Worm (Caenorhabditis elegans) whole organism, L1 larva: ENCODE measurements around the gene R144.6.

Source experiments
- C04F5.9 ChIP-seq: sonication (generic microtip); optimal IDR thresholded peaks from 2 replicates; lab custom pipeline; 2016; ENCODE audit warnings: missing genetic modification characterization, missing compliant biosample characterization
- C16A3.4 ChIP-seq: fragments of 150-350 bp; optimal IDR thresholded peaks from 2 replicates; lab custom pipeline; 2014; ENCODE audit warnings: missing biosample characterization, missing genetic modification characterization
- aha-1 ChIP-seq: fragments of 150-350 bp; optimal IDR thresholded peaks from 2 replicates; lab custom pipeline; 2014; ENCODE audit warnings: missing biosample characterization, missing genetic modification characterization
- alr-1 ChIP-seq: fragments of 200-800 bp; sonication (Bioruptor generic); optimal IDR thresholded peaks from 2 replicates; lab custom pipeline; 2018; ENCODE audit warnings: borderline replicate concordance, mild to moderate bottlenecking, missing genetic modification characterization, missing compliant biosample characterization
- blmp-1 ChIP-seq: fragments of 150-350 bp; optimal IDR thresholded peaks from 2 replicates; lab custom pipeline; 2014; ENCODE audit warnings: missing biosample characterization, missing genetic modification characterization
- ceh-63 ChIP-seq: fragments of 200-800 bp; sonication (Bioruptor generic); optimal IDR thresholded peaks from 2 replicates; lab custom pipeline; 2018; ENCODE audit warnings: mild to moderate bottlenecking, missing genetic modification characterization, missing compliant biosample characterization
- ceh-8 ChIP-seq: fragments of 200-800 bp; sonication (Bioruptor generic); optimal IDR thresholded peaks from 2 replicates; lab custom pipeline; 2018; ENCODE audit warnings: mild to moderate bottlenecking, missing genetic modification characterization, moderate library complexity, missing compliant biosample characterization
- ceh-82 ChIP-seq, 3 experiments: fragments of 150-350 bp in 1 of 3; sonication (generic microtip) in 2 of 3; optimal IDR thresholded peaks; 2 replicates each; lab custom pipeline; 2014 to 2017; ENCODE audit warnings: missing biosample characterization in 3 of 3, missing genetic modification characterization in 3 of 3
- ceh-88 ChIP-seq: fragments of 200-800 bp; sonication (Bioruptor generic); IDR thresholded peaks from 2 replicates; pipeline ENCODE4 v1.3.6; 2022; ENCODE audit warnings: missing genetic modification characterization, missing compliant biosample characterization
- ceh-90 ChIP-seq: sonication (generic microtip); optimal IDR thresholded peaks from 2 replicates; lab custom pipeline; 2016; ENCODE audit warnings: missing genetic modification characterization, missing compliant biosample characterization
- ces-1 ChIP-seq: fragments of 150-350 bp; optimal IDR thresholded peaks from 2 replicates; lab custom pipeline; 2014; ENCODE audit warnings: missing biosample characterization, missing genetic modification reagents, missing genetic modification characterization
- dpl-1 ChIP-seq, 3 experiments: fragments of 150-350 bp in 2 of 3; sonication (generic microtip) in 1 of 3; optimal IDR thresholded peaks; 2 replicates each; lab custom pipeline; 2014 to 2017; ENCODE audit warnings: missing biosample characterization in 3 of 3, missing genetic modification characterization in 3 of 3, missing genetic modification reagents in 3 of 3
- dsc-1 ChIP-seq: sonication (generic microtip); optimal IDR thresholded peaks from 2 replicates; lab custom pipeline; 2016; ENCODE audit warnings: mild to moderate bottlenecking, missing genetic modification characterization, missing compliant biosample characterization
- efl-1 ChIP-seq, 4 experiments: fragments of 150-350 bp; optimal IDR thresholded peaks in 3 of 4; peaks in 1 of 4; 1 replicate in 1 of 4; 2 replicates in 3 of 4; lab custom pipeline; 2014; ENCODE audit warnings: missing biosample characterization in 2 of 4, missing genetic modification characterization in 2 of 4, missing genetic modification reagents in 2 of 4
- efl-3 ChIP-seq: fragments of 200-800 bp; sonication (Bioruptor generic); optimal IDR thresholded peaks from 2 replicates; lab custom pipeline; 2018; ENCODE audit warnings: mild to moderate bottlenecking, missing genetic modification characterization, missing compliant biosample characterization
- egl-13 ChIP-seq: sonication (generic microtip); optimal IDR thresholded peaks from 2 replicates; lab custom pipeline; 2016; ENCODE audit warnings: missing genotype, missing genetic modification reagents, missing genetic modification characterization, missing compliant biosample characterization
- fkh-10 ChIP-seq: sonication (generic microtip); optimal IDR thresholded peaks from 2 replicates; lab custom pipeline; 2017; ENCODE audit warnings: missing biosample characterization, missing genetic modification reagents, missing genetic modification characterization
- fkh-8 ChIP-seq: sonication (generic microtip); optimal IDR thresholded peaks from 2 replicates; lab custom pipeline; 2016; ENCODE audit warnings: mild to moderate bottlenecking, missing genetic modification characterization, missing compliant biosample characterization
- irx-1 ChIP-seq: sonication (generic microtip); optimal IDR thresholded peaks from 2 replicates; lab custom pipeline; 2016; ENCODE audit warnings: missing genetic modification characterization, missing compliant biosample characterization
- isw-1 ChIP-seq: fragments of 200-800 bp; sonication (Bioruptor generic); IDR thresholded peaks from 2 replicates; pipeline ENCODE4 v1.3.6; 2022; ENCODE audit warnings: missing genetic modification characterization, missing compliant biosample characterization
- lin-15B ChIP-seq: fragments of 150-350 bp; sonication (generic microtip); optimal IDR thresholded peaks from 3 replicates; lab custom pipeline; 2014; ENCODE audit warnings: missing biosample characterization, missing genetic modification characterization
- lin-35 ChIP-seq, 2 experiments: fragments of 150-350 bp; optimal IDR thresholded peaks; 2 replicates each; lab custom pipeline; 2014; ENCODE audit warnings: missing biosample characterization in 2 of 2, missing genetic modification characterization in 2 of 2, missing genetic modification reagents in 2 of 2
- lin-39 ChIP-seq: fragments of 150-350 bp; optimal IDR thresholded peaks from 2 replicates; lab custom pipeline; 2014; ENCODE audit warnings: missing biosample characterization, missing genetic modification reagents, missing genetic modification characterization
- lir-3 ChIP-seq: sonication (generic microtip); optimal IDR thresholded peaks from 2 replicates; lab custom pipeline; 2016; ENCODE audit warnings: mild to moderate bottlenecking, missing genetic modification characterization, moderate library complexity, missing compliant biosample characterization; ENCODE audit not compliant: poor library complexity
- lsy-2 ChIP-seq, 2 experiments: fragments of 150-350 bp; optimal IDR thresholded peaks; 2 replicates each; lab custom pipeline; 2014; ENCODE audit warnings: missing biosample characterization in 2 of 2, missing genetic modification characterization in 2 of 2
- mab-9 ChIP-seq: fragments of 200-800 bp; sonication (Bioruptor generic); IDR thresholded peaks from 2 replicates; pipeline ENCODE4 v1.3.6; 2022; ENCODE audit warnings: missing genetic modification reagents, missing genetic modification characterization, missing compliant biosample characterization
- mdl-1 ChIP-seq, 2 experiments: fragments of 150-350 bp; optimal IDR thresholded peaks; 2 replicates each; lab custom pipeline; 2014 to 2017; ENCODE audit warnings: missing biosample characterization in 2 of 2, missing genetic modification characterization in 2 of 2, inconsistent platforms in 1 of 2
- mef-2 ChIP-seq: fragments of 150-350 bp; optimal IDR thresholded peaks from 2 replicates; lab custom pipeline; 2014; ENCODE audit warnings: missing biosample characterization, missing genetic modification characterization
- nhr-237 ChIP-seq: fragments of 150-350 bp; optimal IDR thresholded peaks from 2 replicates; lab custom pipeline; 2014; ENCODE audit warnings: missing biosample characterization, missing genetic modification characterization
- nhr-47 ChIP-seq: sonication (generic microtip); optimal IDR thresholded peaks from 2 replicates; lab custom pipeline; 2016; ENCODE audit warnings: mild to moderate bottlenecking, missing genetic modification characterization, moderate library complexity, missing compliant biosample characterization
- nhr-71 ChIP-seq: sonication (generic microtip); optimal IDR thresholded peaks from 2 replicates; lab custom pipeline; 2016; ENCODE audit warnings: mild to moderate bottlenecking, missing genetic modification characterization, moderate library complexity, missing compliant biosample characterization
- nhr-76 ChIP-seq: sonication (generic microtip); optimal IDR thresholded peaks from 2 replicates; lab custom pipeline; 2017; ENCODE audit warnings: missing biosample characterization, missing genetic modification characterization
- nhr-85 ChIP-seq: sonication (generic microtip); peaks from one replicate; lab custom pipeline; 2016; ENCODE audit warnings: missing genetic modification characterization, inconsistent platforms, missing compliant biosample characterization
- rnt-1 ChIP-seq: sonication (generic microtip); optimal IDR thresholded peaks from 2 replicates; lab custom pipeline; 2016; ENCODE audit warnings: mild to moderate bottlenecking, missing genetic modification characterization, moderate library complexity, missing compliant biosample characterization
- skn-1 ChIP-seq: fragments of 150-350 bp; optimal IDR thresholded peaks from 2 replicates; lab custom pipeline; 2014; ENCODE audit warnings: missing biosample characterization, missing genetic modification characterization
- snu-23 ChIP-seq: sonication (generic microtip); optimal IDR thresholded peaks from 2 replicates; lab custom pipeline; 2016; ENCODE audit warnings: missing genetic modification characterization, missing compliant biosample characterization
- sptf-1 ChIP-seq: fragments of 150-350 bp; optimal IDR thresholded peaks from 2 replicates; lab custom pipeline; 2014; ENCODE audit warnings: missing biosample characterization, missing genetic modification characterization
- tbx-2 ChIP-seq: sonication (generic microtip); optimal IDR thresholded peaks from 2 replicates; lab custom pipeline; 2016; ENCODE audit warnings: missing genetic modification characterization, missing compliant biosample characterization
- unc-130 ChIP-seq: fragments of 150-350 bp; optimal IDR thresholded peaks from 2 replicates; lab custom pipeline; 2017; ENCODE audit warnings: missing biosample characterization, missing genetic modification characterization, inconsistent platforms
- xbp-1 ChIP-seq: sonication (generic microtip); optimal IDR thresholded peaks from 2 replicates; lab custom pipeline; 2016; ENCODE audit warnings: missing genetic modification characterization, missing compliant biosample characterization
- zip-4 ChIP-seq: fragments of 200-800 bp; sonication (Bioruptor generic); optimal IDR thresholded peaks from 2 replicates; lab custom pipeline; 2018; ENCODE audit warnings: mild to moderate bottlenecking, missing genetic modification characterization, moderate library complexity, missing compliant biosample characterization

Gene R144.6

DNA sequence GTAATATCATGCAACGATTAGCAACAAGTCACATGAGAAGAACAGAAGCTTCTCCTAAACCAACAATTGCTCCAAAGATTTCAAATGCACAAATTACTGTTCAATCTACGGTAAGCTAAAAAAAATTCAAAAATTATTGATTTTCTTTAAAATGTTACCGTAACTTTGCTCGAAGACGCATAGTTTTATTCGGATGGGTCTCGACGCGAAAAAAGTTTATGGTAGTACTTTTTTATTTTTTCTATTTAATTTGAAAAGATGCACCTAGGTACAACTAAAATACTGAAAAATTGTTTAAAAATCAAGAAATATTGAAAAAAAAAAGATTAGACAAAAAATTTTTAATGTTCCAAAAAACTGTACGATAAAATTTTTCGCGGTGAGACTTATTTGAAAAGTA lies 16.9 kb downstream of the R144.6 start:
- TF ChIP-seq alr-1 (no peak), efl-1 (optimal IDR thresholded peaks at IDR 0.05; lab: Kevin White, UChicago) (no peak), efl-1 (GFP tag; optimal IDR thresholded peaks at IDR 0.05 in 1 of 2; lab: Kevin White, UChicago) (peak in 1 of 2 experiments; percentile 43), zip-4 (GFP tag; lab: Kevin White, UChicago) (no peak), lsy-2 (tag; optimal IDR thresholded peaks at IDR 0.05; lab: Kevin White, UChicago) (no peak), efl-3 (no peak), aha-1 (tag; lab: Kevin White, UChicago) (no peak), snu-23 (GFP tag; lab: Kevin White, UChicago) (no peak)

ce11 chrIII:4986790-4987259 lies 17.7 kb downstream of the R144.6 start, which contains the start of the genes C27F2.10 and wdr-60:
C27F2.10 (minus strand) TSS chrIII:4986898.
wdr-60 (plus strand) TSS chrIII:4987209.
- TF ChIP-seq mab-9 (GFP tag; lab: Robert Waterston, UW) (no peak), lin-39 (tag; lab: Kevin White, UChicago) (no peak), ceh-82 (tag; optimal IDR thresholded peaks at IDR 0.05; lab: Kevin White, UChicago) (peak in 1 of 3 experiments; percentile 16), tbx-2 (peak; percentile 57), snu-23 (GFP tag; lab: Kevin White, UChicago) (peak; percentile 10), fkh-8 (tag; lab: Kevin White, UChicago) (peak; percentile 24), nhr-76 (tag; lab: Kevin White, UChicago) (no peak), sptf-1 (no peak), dpl-1 (GFP tag; optimal IDR thresholded peaks at IDR 0.05; lab: Kevin White, UChicago) (peak; percentile 75 to 89 (median 86)), isw-1 (GFP tag; lab: Robert Waterston, UW) (0 out of 2 replicates have a peak, but pooled peaks have one; percentile 1), nhr-71 (tag; lab: Kevin White, UChicago) (peak; percentile 56), C16A3.4 (tag; lab: Kevin White, UChicago) (peak; percentile 10), irx-1 (tag; lab: Kevin White, UChicago) (no peak), nhr-47 (peak; percentile 57), lsy-2 (tag; optimal IDR thresholded peaks at IDR 0.05; lab: Kevin White, UChicago) (peak; percentile 8 to 59), lin-35 (GFP tag; optimal IDR thresholded peaks at IDR 0.05; lab: Kevin White, UChicago) (peak; percentile 84 to 92), nhr-85 (tag; lab: Kevin White, UChicago) (peak; percentile 71), unc-130 (tag; lab: Kevin White, UChicago) (no peak), blmp-1 (tag; lab: Kevin White, UChicago) (peak; percentile 51), lin-15B (tag; lab: Kevin White, UChicago) (peak; percentile 34), xbp-1 (tag; lab: Kevin White, UChicago) (peak; percentile 41), efl-1 (optimal IDR thresholded peaks at IDR 0.05; lab: Kevin White, UChicago) (peak; percentile 58 to 89), efl-1 (GFP tag; optimal IDR thresholded peaks at IDR 0.05 in 1 of 2; lab: Kevin White, UChicago) (peak; percentile 88 to 98), ces-1 (GFP tag; lab: Kevin White, UChicago) (no peak), dsc-1 (tag; lab: Kevin White, UChicago) (peak; percentile 17), ceh-90 (tag; lab: Kevin White, UChicago) (peak; percentile 61), C04F5.9 (tag; lab: Kevin White, UChicago) (no peak), aha-1 (tag; lab: Kevin White, UChicago) (no peak), rnt-1 (peak; percentile 88), lir-3 (peak; percentile 64), mef-2 (tag; lab: Kevin White, UChicago) (no peak), ceh-88 (GFP tag; lab: Robert Waterston, UW) (no peak)

- no peak for TF ChIP-seq egl-13 (tag; lab: Kevin White, UChicago)
- no peak for TF ChIP-seq skn-1 (tag; lab: Kevin White, UChicago)
- TF ChIP-seq rnt-1: no peak
- TF ChIP-seq ceh-8 (GFP tag; lab: Kevin White, UChicago): no peak
- no peak for TF ChIP-seq fkh-10 (GFP tag; lab: Kevin White, UChicago)
- no peak for TF ChIP-seq efl-3
- TF ChIP-seq ceh-63 (GFP tag; lab: Kevin White, UChicago): no peak
- no peak for TF ChIP-seq nhr-237 (tag; lab: Kevin White, UChicago)
- no peak for TF ChIP-seq lsy-2 (tag; optimal IDR thresholded peaks at IDR 0.05; lab: Kevin White, UChicago)
- TF ChIP-seq mdl-1 (tag; optimal IDR thresholded peaks at IDR 0.05; lab: Kevin White, UChicago): no peak
- TF ChIP-seq C04F5.9 (tag; lab: Kevin White, UChicago): no peak
- TF ChIP-seq tbx-2: no peak
- TF ChIP-seq lir-3: no peak
- TF ChIP-seq, all 84 proteins: peak for 0
Observed at ce11 chrIII:4984444-4985086, 20.0 kb downstream of the R144.6 start, which contains the start of gene C27F2.7. C27F2.7 (minus strand) TSS chrIII:4984494.
